Worm (Caenorhabditis elegans) whole organism, L2 larva: ENCODE measurements around the gene snt-7.

ENCODE experiments used
- C34F6.9 ChIP-seq: fragments of 150-350 bp; optimal IDR thresholded peaks from 2 replicates; lab custom pipeline; 2014; ENCODE audit warnings: missing biosample characterization, missing genetic modification characterization
- F13H6.1 ChIP-seq: sonication (generic microtip); optimal IDR thresholded peaks from 2 replicates; lab custom pipeline; 2016; ENCODE audit warnings: missing genetic modification characterization, missing compliant biosample characterization
- R02D3.7 ChIP-seq: fragments of 150-350 bp; optimal IDR thresholded peaks from 2 replicates; lab custom pipeline; 2014; ENCODE audit warnings: missing biosample characterization, missing genetic modification characterization
- Y55F3AM.14 ChIP-seq: fragments of 200-800 bp; sonication (Bioruptor generic); optimal IDR thresholded peaks from 2 replicates; lab custom pipeline; 2018; ENCODE audit warnings: mild to moderate bottlenecking, missing genetic modification characterization, missing compliant biosample characterization
- alr-1 ChIP-seq: fragments of 150-350 bp; optimal IDR thresholded peaks from 2 replicates; lab custom pipeline; 2014; ENCODE audit warnings: missing biosample characterization, missing genetic modification characterization
- aly-2 ChIP-seq: fragments of 150-350 bp; optimal IDR thresholded peaks from 2 replicates; lab custom pipeline; 2014; ENCODE audit warnings: missing biosample characterization, missing genetic modification characterization
- ama-1 ChIP-seq: fragments of 150-350 bp; optimal IDR thresholded peaks from 2 replicates; lab custom pipeline; 2018; ENCODE audit warnings: inconsistent platforms
- blmp-1 ChIP-seq: sonication (generic microtip); optimal IDR thresholded peaks from 2 replicates; lab custom pipeline; 2017; ENCODE audit warnings: missing genetic modification characterization, mild to moderate bottlenecking, missing compliant biosample characterization, antibody characterized with exemption, moderate library complexity; ENCODE audit not compliant: insufficient read depth
- crh-2 ChIP-seq: sonication (generic microtip); optimal IDR thresholded peaks from 2 replicates; lab custom pipeline; 2017; ENCODE audit warnings: missing biosample characterization, missing genetic modification characterization
- egl-27 ChIP-seq: sonication (generic microtip); optimal IDR thresholded peaks from 3 replicates; lab custom pipeline; 2017; ENCODE audit warnings: missing biosample characterization, missing genetic modification reagents, missing genetic modification characterization
- elt-1 ChIP-seq: fragments of 150-350 bp; optimal IDR thresholded peaks from 2 replicates; lab custom pipeline; 2014; ENCODE audit warnings: missing biosample characterization, missing genetic modification characterization
- elt-3 ChIP-seq: sonication (generic microtip); optimal IDR thresholded peaks from 2 replicates; lab custom pipeline; 2017; ENCODE audit warnings: missing biosample characterization, missing genetic modification characterization
- fos-1 ChIP-seq: fragments of 150-350 bp; optimal IDR thresholded peaks from 2 replicates; lab custom pipeline; 2014; ENCODE audit warnings: missing biosample characterization, missing genetic modification characterization
- gmeb-1 ChIP-seq: fragments of 150-350 bp; optimal IDR thresholded peaks from 2 replicates; lab custom pipeline; 2014; ENCODE audit warnings: missing biosample characterization, missing genetic modification characterization
- lin-11 ChIP-seq: fragments of 150-350 bp; sonication (generic microtip); optimal IDR thresholded peaks from 2 replicates; lab custom pipeline; 2014; ENCODE audit warnings: missing biosample characterization, missing genetic modification characterization, inconsistent platforms, mixed read lengths
- lin-13 ChIP-seq: fragments of 150-350 bp; optimal IDR thresholded peaks from 2 replicates; lab custom pipeline; 2014; ENCODE audit warnings: missing biosample characterization, missing genetic modification reagents, missing genetic modification characterization
- lin-39 ChIP-seq: fragments of 150-350 bp; optimal IDR thresholded peaks from 2 replicates; lab custom pipeline; 2014; ENCODE audit warnings: missing biosample characterization, missing genetic modification reagents, missing genetic modification characterization
- lsy-2 ChIP-seq, 2 experiments: fragments of 150-350 bp in 1 of 2; sonication (generic microtip) in 1 of 2; optimal IDR thresholded peaks; 2 replicates each; lab custom pipeline; 2014 to 2017; ENCODE audit warnings: missing biosample characterization in 2 of 2, missing genetic modification characterization in 2 of 2
- mab-5 ChIP-seq: fragments of 150-350 bp; optimal IDR thresholded peaks from 2 replicates; lab custom pipeline; 2014; ENCODE audit warnings: missing biosample characterization, missing genetic modification characterization
- mdl-1 ChIP-seq, 2 experiments: fragments of 150-350 bp in 1 of 2; sonication (generic microtip) in 1 of 2; optimal IDR thresholded peaks; 2 replicates each; lab custom pipeline; 2017; ENCODE audit warnings: missing biosample characterization in 2 of 2, missing genetic modification characterization in 2 of 2
- nhr-10 ChIP-seq: sonication (generic microtip); optimal IDR thresholded peaks from 2 replicates; lab custom pipeline; 2017; ENCODE audit warnings: missing biosample characterization, missing genetic modification characterization
- nhr-11 ChIP-seq: fragments of 150-350 bp; optimal IDR thresholded peaks from 2 replicates; lab custom pipeline; 2014; ENCODE audit warnings: missing biosample characterization, missing genetic modification characterization
- nhr-129 ChIP-seq: fragments of 150-350 bp; optimal IDR thresholded peaks from 2 replicates; lab custom pipeline; 2014; ENCODE audit warnings: missing biosample characterization, missing genetic modification characterization
- nhr-21 ChIP-seq: fragments of 150-350 bp; optimal IDR thresholded peaks from 2 replicates; lab custom pipeline; 2014; ENCODE audit warnings: missing biosample characterization, missing genetic modification characterization
- nhr-23 ChIP-seq: fragments of 150-350 bp; optimal IDR thresholded peaks from 2 replicates; lab custom pipeline; 2014; ENCODE audit warnings: missing biosample characterization, missing genetic modification reagents, missing genetic modification characterization
- nhr-237 ChIP-seq: fragments of 150-350 bp; optimal IDR thresholded peaks from 2 replicates; lab custom pipeline; 2014; ENCODE audit warnings: missing biosample characterization, missing genetic modification characterization
- nhr-25 ChIP-seq: fragments of 150-350 bp; sonication (generic microtip); optimal IDR thresholded peaks from 3 replicates; lab custom pipeline; 2014; ENCODE audit warnings: missing biosample characterization, missing genetic modification characterization
- nhr-6 ChIP-seq: fragments of 150-350 bp; optimal IDR thresholded peaks from 2 replicates; lab custom pipeline; 2014; ENCODE audit warnings: missing biosample characterization, missing genetic modification characterization
- nhr-77 ChIP-seq: fragments of 150-350 bp; optimal IDR thresholded peaks from 2 replicates; lab custom pipeline; 2014; ENCODE audit warnings: missing biosample characterization, missing genetic modification characterization
- peb-1 ChIP-seq: fragments of 150-350 bp; optimal IDR thresholded peaks from 2 replicates; lab custom pipeline; 2014; ENCODE audit warnings: missing biosample characterization, missing genetic modification characterization
- sem-4 ChIP-seq: fragments of 150-350 bp; optimal IDR thresholded peaks from 2 replicates; lab custom pipeline; 2014; ENCODE audit warnings: missing biosample characterization, missing genetic modification reagents, missing genetic modification characterization
- sma-3 ChIP-seq: sonication (generic microtip); optimal IDR thresholded peaks from 2 replicates; lab custom pipeline; 2016; ENCODE audit warnings: missing genetic modification reagents, missing genetic modification characterization, missing compliant biosample characterization
- sma-9 ChIP-seq, 2 experiments: fragments of 150-350 bp in 1 of 2; sonication (generic microtip) in 1 of 2; optimal IDR thresholded peaks; 2 replicates each; lab custom pipeline; 2014 to 2016; ENCODE audit warnings: missing genetic modification characterization in 2 of 2, mild to moderate bottlenecking in 1 of 2, missing biosample characterization in 1 of 2, missing compliant biosample characterization in 1 of 2, missing genetic modification reagents in 1 of 2, moderate library complexity in 1 of 2
- snpc-4 ChIP-seq: fragments of 150-350 bp; optimal IDR thresholded peaks from 2 replicates; lab custom pipeline; 2014; ENCODE audit warnings: missing biosample characterization, missing genetic modification characterization
- unc-55 ChIP-seq: fragments of 150-350 bp; sonication (generic microtip); optimal IDR thresholded peaks from 3 replicates; lab custom pipeline; 2014; ENCODE audit warnings: missing biosample characterization, missing genetic modification reagents, missing genetic modification characterization
- unc-62 ChIP-seq: fragments of 150-350 bp; optimal IDR thresholded peaks from 2 replicates; lab custom pipeline; 2014; ENCODE audit warnings: missing biosample characterization, missing genetic modification reagents, missing genetic modification characterization
- zag-1 ChIP-seq: fragments of 150-350 bp; optimal IDR thresholded peaks from 2 replicates; lab custom pipeline; 2014; ENCODE audit warnings: missing biosample characterization, missing genetic modification characterization
- ztf-1 ChIP-seq: fragments of 200-800 bp; sonication (Bioruptor generic); conservative IDR thresholded peaks from 2 replicates; pipeline ENCODE4 v1.3.6; 2022; ENCODE audit warnings: missing genetic modification characterization, missing compliant biosample characterization
- ztf-11 ChIP-seq: sonication (generic microtip); optimal IDR thresholded peaks from 2 replicates; lab custom pipeline; 2017; ENCODE audit warnings: missing biosample characterization, missing genetic modification characterization
- ztf-4 ChIP-seq: fragments of 150-350 bp; optimal IDR thresholded peaks from 2 replicates; lab custom pipeline; 2014; ENCODE audit warnings: missing biosample characterization, missing genetic modification characterization

Gene snt-7

DNA sequence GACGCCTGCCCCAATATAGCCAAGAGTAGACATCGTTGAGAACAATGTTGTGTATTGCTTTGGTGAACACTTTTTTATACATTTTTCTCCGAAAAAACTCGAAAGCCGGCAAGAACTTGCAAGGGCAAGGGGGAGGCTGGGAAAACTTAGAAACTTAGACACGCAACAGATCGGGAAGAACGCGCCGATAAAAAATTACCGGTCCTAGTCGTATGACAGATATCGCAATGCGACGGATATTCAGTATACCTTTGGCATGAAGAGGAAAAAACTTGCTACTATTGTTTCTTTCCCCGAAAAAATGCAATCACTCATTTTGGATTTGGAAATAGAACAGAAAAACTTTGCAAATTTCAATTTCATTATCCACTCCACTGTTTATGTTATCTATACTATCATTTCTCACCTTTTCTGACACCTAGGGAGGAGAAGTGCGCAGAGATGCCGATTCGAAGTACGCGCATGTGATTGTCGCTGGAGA, 22.5 kb downstream of the snt-7 start, which contains the start of gene col-41:
TSS of gene col-41 (minus strand) at position 51 of the 481 bp plus-strand sequence.
- TF ChIP-seq nhr-21 (tag; lab: Kevin White, UChicago) (peak; percentile 14), ztf-1 (no peak), lsy-2 (tag; optimal IDR thresholded peaks at IDR 0.05; lab: Kevin White, UChicago) (no peak), nhr-25 (tag; lab: Kevin White, UChicago) (peak; percentile 29)

DNA sequence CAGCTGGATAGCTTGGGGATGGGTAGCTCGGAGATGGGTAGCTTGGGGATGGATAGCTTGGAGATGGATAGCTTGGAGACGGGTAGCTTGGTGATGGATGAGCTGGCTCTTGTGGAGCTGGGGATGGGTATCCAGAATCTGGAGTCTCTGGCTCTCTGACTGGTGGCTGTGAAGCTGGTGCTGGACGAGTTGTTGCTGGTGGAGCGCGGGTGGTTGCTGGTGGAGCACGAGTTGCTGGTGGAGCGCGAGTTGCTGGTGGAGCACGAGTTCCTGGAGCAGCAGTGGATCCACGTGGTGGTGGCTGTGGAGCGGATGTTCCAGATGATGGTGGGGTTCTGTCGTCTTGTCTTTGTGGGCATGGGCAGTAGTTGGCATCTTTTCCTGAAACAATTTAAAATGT, 23.7 kb downstream of the snt-7 start:
- TF ChIP-seq mab-5 (tag; lab: Kevin White, UChicago): no peak
- no peak for TF ChIP-seq Y55F3AM.14 (GFP tag; lab: Kevin White, UChicago)
- no peak for TF ChIP-seq sma-3 (GFP tag; lab: Kevin White, UChicago)
- no peak for TF ChIP-seq ztf-11
- TF ChIP-seq nhr-237 (tag; lab: Kevin White, UChicago): no peak
- no peak for TF ChIP-seq elt-1 (tag; lab: Kevin White, UChicago)
- TF ChIP-seq gmeb-1 (tag; lab: Kevin White, UChicago): no peak
- TF ChIP-seq, all 48 proteins: peak for 0

DNA sequence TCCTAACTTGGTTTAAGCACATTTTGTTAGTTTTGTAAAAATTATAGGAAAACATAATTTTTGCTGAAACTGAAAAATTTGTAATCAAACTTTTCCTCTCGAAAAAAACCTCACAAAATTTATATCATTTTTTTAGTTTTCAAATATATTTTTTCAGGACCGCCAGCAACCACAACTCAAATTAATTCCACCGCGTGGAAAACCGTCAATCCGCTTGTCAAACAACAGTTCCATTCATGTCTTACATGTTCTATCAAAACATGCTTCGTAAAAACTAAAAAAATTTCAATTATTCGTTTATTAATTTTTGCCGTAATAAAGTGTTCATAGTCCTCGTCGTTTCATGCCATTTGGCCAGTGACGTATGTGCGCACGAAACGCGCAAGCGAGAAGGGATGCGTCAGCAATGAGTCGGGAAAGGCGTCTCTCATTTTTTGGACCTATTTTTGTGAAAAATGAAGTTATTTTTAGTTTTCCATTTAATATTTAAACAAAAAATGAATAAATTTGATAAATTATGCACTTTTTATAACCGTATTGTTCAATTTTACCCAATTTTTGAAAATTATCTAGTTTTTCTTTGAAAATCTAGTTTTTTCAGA, 25.5 kb downstream of the snt-7 start, which contains the start of gene ucr-2.2:
TSS of gene ucr-2.2 (plus strand) at position 602 of the 602 bp plus-strand sequence.
- TF ChIP-seq nhr-25 (tag; lab: Kevin White, UChicago): no peak
- TF ChIP-seq snpc-4: peak; percentile 86
- peak; percentile 83 for TF ChIP-seq gmeb-1 (tag; lab: Kevin White, UChicago)
- TF ChIP-seq elt-1 (tag; lab: Kevin White, UChicago): no peak
- no peak for TF ChIP-seq nhr-237 (tag; lab: Kevin White, UChicago)
- TF ChIP-seq unc-62 (GFP tag; lab: Kevin White, UChicago): no peak
- peak; percentile 45 for TF ChIP-seq mab-5 (tag; lab: Kevin White, UChicago)
- TF ChIP-seq mdl-1 (tag; optimal IDR thresholded peaks at IDR 0.05; lab: Kevin White, UChicago): peak in 1 of 2 experiments; percentile 3
- peak; percentile 81 for TF ChIP-seq lin-13 (GFP tag; lab: Kevin White, UChicago)
- no peak for TF ChIP-seq zag-1 (tag; lab: Kevin White, UChicago)
- peak; percentile 85 for TF ChIP-seq F13H6.1 (tag; lab: Kevin White, UChicago)
- no peak for TF ChIP-seq elt-3
- TF ChIP-seq aly-2 (tag; lab: Kevin White, UChicago): no peak
- TF ChIP-seq egl-27 (tag; lab: Kevin White, UChicago): peak; percentile 57
- TF ChIP-seq nhr-77 (tag; lab: Kevin White, UChicago): no peak
- no peak for TF ChIP-seq ama-1 (lab: Kevin White, UChicago)
- TF ChIP-seq alr-1: no peak
- peak; percentile 93 for TF ChIP-seq crh-2 (tag; lab: Kevin White, UChicago)
- TF ChIP-seq sma-9 (GFP tag; optimal IDR thresholded peaks at IDR 0.05; lab: Kevin White, UChicago): peak; percentile 91
- no peak for TF ChIP-seq sma-9 (tag; optimal IDR thresholded peaks at IDR 0.05; lab: Kevin White, UChicago)
- TF ChIP-seq blmp-1 (tag; lab: Kevin White, UChicago): no peak
- TF ChIP-seq nhr-21 (tag; lab: Kevin White, UChicago): peak; percentile 63
- TF ChIP-seq C34F6.9 (tag; lab: Kevin White, UChicago): peak; percentile 91
- peak; percentile 75 for TF ChIP-seq lin-11
- TF ChIP-seq nhr-6 (tag; lab: Kevin White, UChicago): peak; percentile 75
- peak; percentile 86 for TF ChIP-seq sem-4 (tag; lab: Kevin White, UChicago)
- no peak for TF ChIP-seq nhr-11
- TF ChIP-seq ztf-1: no peak
- no peak for TF ChIP-seq lin-39 (tag; lab: Kevin White, UChicago)
- peak; percentile 83 for TF ChIP-seq fos-1 (tag; lab: Kevin White, UChicago)
- peak; percentile 79 for TF ChIP-seq sma-3 (GFP tag; lab: Kevin White, UChicago)
- no peak for TF ChIP-seq ztf-11
- TF ChIP-seq lsy-2 (tag; optimal IDR thresholded peaks at IDR 0.05; lab: Kevin White, UChicago): peak; percentile 44 to 90
- TF ChIP-seq nhr-23: no peak
- TF ChIP-seq ztf-4 (tag; lab: Kevin White, UChicago): peak; percentile 35
- no peak for TF ChIP-seq R02D3.7
- peak; percentile 74 for TF ChIP-seq nhr-129 (tag; lab: Kevin White, UChicago)
- TF ChIP-seq unc-55 (GFP tag; lab: Kevin White, UChicago): peak; percentile 85
- no peak for TF ChIP-seq nhr-10 (tag; lab: Kevin White, UChicago)
- TF ChIP-seq Y55F3AM.14 (GFP tag; lab: Kevin White, UChicago): no peak
- no peak for TF ChIP-seq peb-1
